Fruit fly (Drosophila melanogaster) whole organism, larva: ENCODE measurements around the gene poe.

Source experiments
- noc ChIP-seq: fragments of 200-800 bp; sonication (Bioruptor generic); optimal IDR thresholded peaks from 3 replicates; lab custom pipeline; 2019; ENCODE audit warnings: missing biosample characterization, mild to moderate bottlenecking, missing genetic modification characterization, moderate library complexity

The poe gene

DNA sequence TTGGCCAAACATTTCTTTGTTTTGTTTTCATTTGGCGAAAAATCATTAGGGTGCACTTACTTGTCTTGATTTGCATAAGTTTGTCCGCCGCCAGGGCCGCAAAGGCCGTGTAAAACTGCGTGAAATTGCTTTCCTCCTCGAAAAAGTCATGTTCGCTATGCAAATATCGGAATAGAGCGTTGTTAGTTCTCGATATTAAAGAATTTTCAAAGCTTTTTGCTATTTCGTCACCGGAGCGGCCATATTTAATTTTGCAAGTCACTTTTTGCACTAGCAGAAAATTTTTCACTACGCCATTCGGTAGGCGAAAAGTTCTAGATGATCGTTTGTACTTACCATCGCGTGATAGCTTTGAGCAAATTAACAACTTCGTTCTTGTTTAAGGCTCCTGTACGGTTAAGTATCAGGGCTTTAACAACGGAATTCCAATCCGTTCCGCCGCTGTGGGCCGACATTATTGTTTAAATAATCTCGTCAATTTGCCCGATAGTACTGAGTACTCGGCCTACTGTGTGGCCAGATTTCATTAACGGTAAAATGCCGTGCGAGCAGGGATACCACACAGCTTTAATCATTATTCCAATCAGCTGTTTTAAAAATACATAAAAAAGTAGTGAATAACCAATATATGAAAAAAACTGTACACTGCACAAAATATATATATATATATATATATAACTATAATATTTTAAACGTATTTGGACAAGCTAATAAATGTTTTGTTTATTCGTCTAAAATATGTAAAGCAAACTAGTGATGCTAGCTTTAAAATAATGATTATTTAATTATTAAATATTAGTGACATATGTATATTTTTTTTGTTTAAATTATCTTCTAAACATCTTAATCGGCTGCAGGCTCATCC, at the start of gene poe:
TSS of gene poe (minus strand) at position 513 of the 865 bp plus-strand sequence.
- TF ChIP-seq noc (tag; lab: Kevin White, UChicago) = no peak

DNA sequence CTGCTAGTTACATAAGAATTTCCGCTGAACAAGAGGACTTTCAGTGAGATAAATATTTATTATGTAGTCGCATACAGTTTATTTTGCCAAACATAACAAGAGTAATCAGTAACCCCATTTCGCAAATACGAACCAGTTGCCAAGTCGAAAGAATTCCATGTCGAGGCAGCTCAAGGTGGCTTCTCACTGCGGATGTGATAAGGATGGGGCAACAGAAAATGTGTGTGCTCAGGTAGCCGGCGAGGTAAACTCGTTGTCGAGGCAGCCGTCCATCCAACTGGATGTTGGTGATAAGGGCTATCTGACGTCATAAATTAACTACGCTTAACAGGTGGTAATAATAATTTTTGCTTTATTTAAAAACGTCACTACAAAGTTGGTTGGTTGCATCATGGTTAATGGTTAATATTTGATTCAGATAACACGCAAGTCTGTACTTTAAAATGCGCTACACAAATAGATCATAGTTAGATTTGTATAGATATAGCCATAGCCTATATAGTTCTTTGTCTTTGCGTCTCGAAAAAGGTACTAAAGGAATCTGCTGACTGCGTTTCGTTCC, 45.3 kb upstream of the poe start:
- TF ChIP-seq noc (tag; lab: Kevin White, UChicago) = peak; percentile 41

DNA sequence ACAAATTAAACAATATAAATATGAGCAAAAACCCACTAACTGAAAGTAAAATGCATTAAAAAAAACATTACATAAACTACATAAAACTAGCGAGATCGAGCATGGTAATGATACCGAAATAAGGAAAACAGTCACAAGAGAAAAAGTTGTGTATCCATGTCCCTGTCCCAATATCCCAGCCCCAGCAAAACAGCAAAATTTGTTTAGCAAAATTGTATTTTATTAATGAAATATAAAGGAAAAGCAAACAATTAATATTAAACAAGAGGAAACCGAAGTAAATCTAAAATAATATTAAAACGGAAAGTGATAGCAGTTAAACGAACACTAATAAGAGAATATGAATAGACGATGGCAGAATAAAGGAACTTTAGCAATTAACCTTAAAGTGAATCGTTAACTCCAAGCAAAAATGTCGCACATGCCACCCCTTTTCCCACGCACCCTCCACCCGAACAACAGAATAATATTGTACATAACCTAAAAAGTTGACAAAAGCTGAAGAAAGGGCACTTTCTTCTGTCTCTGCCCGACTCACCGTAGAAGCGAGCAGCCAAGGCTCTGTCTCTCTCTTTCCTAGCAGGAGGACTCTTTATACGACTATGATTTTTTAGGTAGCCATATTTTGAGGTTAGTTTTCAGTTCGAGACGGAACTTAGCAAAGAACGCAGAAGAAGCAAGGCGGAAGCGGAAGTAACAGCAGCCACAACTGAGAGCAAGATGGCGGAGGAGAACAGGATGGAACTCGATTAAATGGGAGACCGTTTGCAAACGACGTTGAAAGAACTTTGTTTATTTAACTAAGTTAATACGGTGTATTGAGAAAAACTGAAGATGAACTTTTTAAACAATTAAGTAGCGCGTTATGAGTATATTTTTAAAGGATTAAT, 39.4 kb upstream of the poe start:
- TF ChIP-seq noc (tag; lab: Kevin White, UChicago) = no peak

DNA sequence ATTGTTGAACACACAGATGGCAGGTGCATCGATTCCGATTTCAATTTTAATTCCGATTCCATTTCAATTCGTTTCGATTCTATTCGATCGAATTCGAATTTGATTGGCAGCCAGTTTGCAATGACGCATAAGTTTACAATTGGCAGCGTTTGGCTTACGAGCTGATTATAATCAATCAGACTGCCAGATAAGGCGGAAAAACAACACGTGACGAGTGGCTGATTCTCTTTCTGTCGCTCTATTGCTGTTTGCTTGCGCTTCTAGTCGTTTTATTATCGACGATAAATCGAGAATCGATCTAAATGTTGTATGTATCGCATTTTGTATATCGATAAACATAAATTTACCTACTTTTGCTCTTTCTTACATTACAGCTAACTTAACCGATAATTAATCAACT, 33.3 kb upstream of the poe start:
- no peak for TF ChIP-seq noc (tag; lab: Kevin White, UChicago)

DNA sequence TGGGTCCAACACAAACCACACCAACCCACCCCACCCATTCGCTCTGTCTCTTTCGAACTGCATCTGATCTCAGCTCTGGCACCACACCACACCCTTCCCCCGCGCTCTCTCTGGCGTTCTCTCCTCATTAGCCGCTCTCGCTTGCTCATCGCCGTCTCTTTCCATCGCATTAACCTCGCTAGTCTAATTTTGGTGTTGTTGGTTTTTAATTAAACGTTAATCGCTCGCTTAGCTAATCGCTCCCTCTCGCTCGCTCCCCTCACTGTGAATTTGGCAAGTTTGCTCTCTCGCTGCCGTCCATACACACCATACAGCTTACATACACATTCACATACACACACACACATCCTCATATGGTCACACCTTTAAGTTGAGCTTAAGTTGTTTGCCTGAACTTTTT, 32.7 kb upstream of the poe start:
- TF ChIP-seq noc (tag; lab: Kevin White, UChicago) = no peak

DNA sequence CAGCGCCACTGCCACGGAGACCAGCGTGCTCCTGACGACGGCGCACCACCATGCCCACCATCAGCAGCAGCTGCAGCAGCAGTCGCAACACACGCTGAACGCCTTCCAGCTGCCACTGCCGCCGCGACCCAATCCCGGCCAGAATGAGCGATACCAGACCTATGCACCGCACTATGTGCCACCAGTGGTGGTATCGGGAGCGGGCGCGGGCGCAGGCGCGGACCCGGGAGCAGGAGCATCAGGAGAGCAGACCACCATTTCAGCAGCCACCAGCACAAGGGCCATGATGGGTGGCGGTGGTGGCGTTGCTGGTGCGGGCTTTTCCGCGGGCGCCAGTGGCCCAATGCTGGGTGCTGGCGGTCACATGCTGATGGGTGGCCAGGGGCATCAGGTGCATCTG, 31.6 kb upstream of the poe start:
- no peak for TF ChIP-seq noc (tag; lab: Kevin White, UChicago)

DNA sequence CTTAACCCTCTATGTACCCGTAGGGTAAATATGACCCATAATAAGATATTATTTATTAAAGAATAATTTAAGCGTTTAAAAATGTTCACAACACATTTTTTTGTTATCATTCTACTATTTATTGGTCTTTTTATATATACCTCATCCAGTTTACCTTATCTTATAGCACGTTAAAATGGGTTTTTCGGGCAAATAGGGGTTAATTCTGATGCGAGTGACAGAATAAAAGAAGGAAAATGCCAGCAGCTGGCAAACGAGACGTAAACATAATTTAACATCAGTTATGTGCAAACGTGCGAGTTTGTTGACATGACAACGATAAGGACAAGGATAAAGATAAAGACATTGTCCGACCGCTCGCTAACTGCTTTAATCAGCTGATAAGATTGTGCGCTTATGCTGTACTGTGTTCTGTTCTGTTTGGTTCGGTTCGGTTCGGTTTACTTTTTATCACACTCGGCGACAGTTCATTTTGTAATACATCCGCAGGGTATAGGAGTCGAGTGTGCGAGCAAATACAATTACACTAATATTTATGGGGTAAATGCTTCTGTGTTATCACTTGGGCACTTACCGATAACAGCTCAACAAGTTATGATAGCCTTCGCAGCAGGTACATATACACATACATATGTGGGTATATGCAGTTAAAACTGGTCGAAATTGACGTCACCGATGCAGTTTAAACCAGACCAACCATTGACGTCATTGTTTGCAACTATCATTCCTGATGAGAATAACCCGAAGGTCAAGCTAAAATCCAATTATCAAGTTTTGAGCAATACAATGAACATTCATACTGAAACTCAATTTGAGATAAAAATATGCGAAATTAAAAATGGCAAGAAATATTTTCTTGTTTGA, 29.3 kb upstream of the poe start:
- TF ChIP-seq noc (tag; lab: Kevin White, UChicago) = peak; percentile 64

DNA sequence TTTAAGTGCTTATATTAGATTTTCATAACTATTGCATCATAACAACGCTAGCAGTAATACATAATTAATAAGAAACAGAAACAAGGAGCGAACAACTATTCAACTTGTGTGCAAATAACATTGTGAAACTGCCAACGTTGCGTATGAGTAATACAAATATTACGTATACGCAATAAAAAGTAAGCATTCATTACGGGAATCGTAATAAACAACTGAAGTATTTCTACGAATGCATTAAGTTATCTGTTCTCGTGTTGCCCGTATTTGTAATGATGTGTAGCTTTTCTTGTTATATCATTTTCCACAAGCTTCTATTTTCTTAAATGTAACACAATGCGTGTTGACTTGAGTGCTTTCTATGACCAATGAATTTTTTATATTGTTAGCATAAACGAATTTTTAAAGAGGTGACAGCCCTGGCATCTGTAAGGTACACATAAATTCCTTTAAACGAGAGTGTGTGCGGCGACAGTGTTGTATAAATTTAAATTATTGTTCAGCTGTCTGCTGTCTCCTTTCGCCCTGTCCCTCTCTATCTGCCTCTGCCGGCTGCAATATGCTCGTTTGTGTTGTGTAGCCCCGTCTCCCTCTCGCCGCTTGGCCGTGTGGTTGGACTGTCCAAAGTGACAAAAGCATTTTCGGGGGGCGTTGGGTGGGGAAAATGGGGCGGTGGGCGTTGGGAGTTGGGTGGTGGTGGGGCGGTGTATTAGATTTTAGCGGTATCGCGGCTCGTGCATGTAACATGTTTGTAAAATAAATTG, 28.4 kb upstream of the poe start:
- TF ChIP-seq noc (tag; lab: Kevin White, UChicago) = no peak

DNA sequence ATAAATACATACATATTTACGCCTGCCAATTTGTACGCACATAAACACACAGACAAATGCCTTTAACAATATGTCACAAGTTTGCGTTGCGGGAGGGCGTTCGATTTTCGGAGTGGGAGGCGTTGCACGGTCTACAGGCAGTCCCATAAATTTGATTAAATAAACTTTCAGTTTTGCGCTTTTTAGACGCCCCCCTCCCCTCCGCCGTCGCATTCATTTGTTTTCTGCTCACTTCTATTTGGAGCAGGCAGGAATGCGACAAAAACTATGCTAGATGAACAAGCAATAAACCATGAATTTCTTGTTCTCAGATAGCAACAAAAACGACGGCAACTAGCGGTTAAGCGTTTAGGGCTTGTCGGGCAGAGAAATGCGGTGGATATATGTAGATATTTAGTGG, 27.6 kb upstream of the poe start:
- TF ChIP-seq noc (tag; lab: Kevin White, UChicago) = no peak

DNA sequence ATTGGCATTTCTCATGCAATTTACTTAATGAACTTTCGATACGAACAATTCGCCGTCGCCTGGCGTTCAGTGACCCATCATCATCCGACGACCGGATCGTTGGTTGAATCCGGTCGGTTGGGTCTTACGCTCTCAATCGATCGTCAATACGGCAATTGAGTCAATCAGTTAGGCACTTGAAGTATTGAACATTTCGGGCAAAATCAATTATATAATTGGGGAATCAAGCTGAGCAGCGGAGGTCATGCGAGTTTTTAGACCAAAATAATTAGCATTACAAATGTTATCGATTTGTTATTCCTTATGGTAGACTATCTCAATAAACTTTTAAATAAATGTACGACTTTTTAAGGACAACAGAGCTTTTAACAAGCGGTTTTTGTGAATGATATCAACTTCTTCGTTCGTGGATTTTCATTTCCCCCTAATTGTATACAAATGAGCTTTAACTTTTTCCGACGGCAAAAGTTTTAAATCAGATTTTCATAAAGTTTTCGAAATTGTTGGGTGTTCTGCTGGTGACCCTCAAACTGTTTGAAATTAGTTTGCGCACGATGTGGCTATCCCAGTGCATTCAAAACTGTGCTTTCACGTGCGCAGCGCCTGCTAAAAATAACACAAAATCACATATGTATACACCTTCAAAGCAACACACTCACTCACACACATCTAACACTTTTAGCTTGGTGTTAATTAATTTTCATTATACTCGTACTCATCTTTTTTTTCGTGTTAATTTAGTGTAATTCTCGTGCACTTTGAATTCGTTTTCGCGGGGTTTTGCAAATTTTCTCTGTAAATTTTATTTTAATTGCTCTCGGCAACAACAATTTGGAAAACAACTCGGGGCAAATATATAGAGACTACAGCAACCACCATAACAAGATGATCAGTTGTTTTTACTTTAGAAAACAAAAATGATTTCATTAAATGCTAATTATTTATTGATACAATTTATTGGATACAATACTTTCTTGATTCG, 26.8 kb upstream of the poe start:
- no peak for TF ChIP-seq noc (tag; lab: Kevin White, UChicago)

DNA sequence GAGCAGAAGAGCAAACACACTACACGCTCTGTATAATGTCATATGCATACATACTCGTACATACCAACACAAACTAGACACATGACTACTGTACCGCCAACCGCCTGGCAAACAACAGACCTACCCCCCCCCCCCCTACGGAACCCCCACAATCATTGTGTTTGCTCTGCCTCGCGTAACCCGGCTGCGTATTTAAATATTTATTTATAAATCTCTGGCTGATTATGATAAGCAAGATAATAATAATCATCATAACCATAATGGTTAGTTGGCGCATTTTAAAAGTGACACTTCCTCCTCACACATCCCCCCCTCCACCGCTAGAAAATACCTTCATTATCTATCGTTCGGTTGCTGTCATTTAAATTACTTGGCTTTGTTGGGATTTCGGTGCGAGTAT, 26.0 kb upstream of the poe start:
- TF ChIP-seq noc (tag; lab: Kevin White, UChicago) = peak; percentile 84

DNA sequence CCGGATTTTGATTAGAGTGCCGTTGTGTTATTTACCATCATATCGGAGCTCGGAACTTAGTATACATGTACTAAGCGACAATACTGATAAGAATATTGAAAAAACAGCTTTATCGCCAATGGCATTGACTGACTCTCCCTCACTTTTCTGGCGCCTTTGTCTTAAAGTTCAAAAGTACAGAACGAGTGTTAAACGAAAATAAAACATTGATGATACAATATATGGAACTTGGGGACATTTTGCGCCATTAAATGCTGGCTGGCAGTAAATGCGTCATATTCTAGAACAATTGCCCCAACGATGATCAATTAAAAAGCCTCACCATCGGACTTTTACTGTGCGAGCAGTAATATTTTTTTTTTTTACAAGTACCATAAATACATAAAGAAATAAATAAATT, 23.8 kb upstream of the poe start:
- no peak for TF ChIP-seq noc (tag; lab: Kevin White, UChicago)
